Worm (Caenorhabditis elegans) whole organism, mixed stage, embryonic: ENCODE results near the gene tnt-2.

Experiments used
- pha-4 ChIP-seq: fragments of 150-350 bp; optimal IDR thresholded peaks from 2 replicates; lab custom pipeline; 2018; ENCODE audit warnings: missing biosample characterization, missing genetic modification reagents, missing genetic modification characterization
- snpc-4 ChIP-seq: fragments of 150-350 bp; optimal IDR thresholded peaks from 2 replicates; lab custom pipeline; 2014; ENCODE audit warnings: missing biosample characterization, missing genetic modification characterization
- unc-39 ChIP-seq: fragments of 150-350 bp; optimal IDR thresholded peaks from 2 replicates; lab custom pipeline; 2014; ENCODE audit warnings: missing biosample characterization, missing genetic modification characterization
- unc-62 ChIP-seq: fragments of 150-350 bp; optimal IDR thresholded peaks from 2 replicates; lab custom pipeline; 2014; ENCODE audit warnings: missing biosample characterization, missing genetic modification reagents, missing genetic modification characterization
- ztf-11 ChIP-seq: fragments of 150-350 bp; optimal IDR thresholded peaks from 2 replicates; lab custom pipeline; 2014; ENCODE audit warnings: missing biosample characterization, missing genetic modification characterization

DNA sequence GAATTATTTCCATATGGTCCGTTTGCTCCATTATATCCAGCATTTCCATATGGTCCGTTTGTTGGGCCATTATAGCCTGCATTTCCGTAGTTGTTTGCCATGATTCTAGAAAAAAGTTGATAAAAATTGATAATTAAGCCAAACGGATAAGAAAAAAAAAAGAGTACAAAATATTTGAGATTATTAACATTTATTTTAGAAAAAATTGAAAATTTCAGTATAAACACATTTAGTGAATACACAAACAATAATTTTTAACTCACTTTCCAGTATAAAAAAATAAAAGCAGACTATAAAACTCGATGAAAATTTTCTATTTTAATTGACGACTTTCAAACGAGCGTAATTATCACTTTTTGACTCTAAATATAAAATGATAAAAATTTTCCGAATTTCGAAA is 2.7 kb downstream of the tnt-2 start, which contains the start of gene F53A9.9:
- TF ChIP-seq unc-39 (tag; lab: Kevin White, UChicago): no peak
- TF ChIP-seq snpc-4: no peak
- TF ChIP-seq unc-62 (GFP tag; lab: Kevin White, UChicago): no peak
- no peak for TF ChIP-seq pha-4 (tag; lab: Kevin White, UChicago)
- no peak for TF ChIP-seq ztf-11
